Worm (Caenorhabditis elegans) whole organism, L1 larva: ENCODE measurements around the gene C39B10.4.
A peak's percentile ranks its signal among the peaks of the same experiment; 100 is the strongest.

Experiments
- aha-1 ChIP-seq: fragments of 150-350 bp; optimal IDR thresholded peaks from 2 replicates; lab custom pipeline; 2014; ENCODE audit warnings: missing biosample characterization, missing genetic modification characterization
- alr-1 ChIP-seq: fragments of 200-800 bp; sonication (Bioruptor generic); optimal IDR thresholded peaks from 2 replicates; lab custom pipeline; 2018; ENCODE audit warnings: borderline replicate concordance, mild to moderate bottlenecking, missing genetic modification characterization, missing compliant biosample characterization
- aly-2 ChIP-seq: fragments of 150-350 bp; optimal IDR thresholded peaks from 2 replicates; lab custom pipeline; 2014; ENCODE audit warnings: missing biosample characterization, missing genetic modification characterization
- blmp-1 ChIP-seq: fragments of 150-350 bp; optimal IDR thresholded peaks from 2 replicates; lab custom pipeline; 2014; ENCODE audit warnings: missing biosample characterization, missing genetic modification characterization
- ceh-8 ChIP-seq: fragments of 200-800 bp; sonication (Bioruptor generic); optimal IDR thresholded peaks from 2 replicates; lab custom pipeline; 2018; ENCODE audit warnings: mild to moderate bottlenecking, missing genetic modification characterization, moderate library complexity, missing compliant biosample characterization
- efl-1 ChIP-seq, 4 experiments: fragments of 150-350 bp; optimal IDR thresholded peaks in 3 of 4; peaks in 1 of 4; 1 replicate in 1 of 4; 2 replicates in 3 of 4; lab custom pipeline; 2014; ENCODE audit warnings: missing biosample characterization in 2 of 4, missing genetic modification characterization in 2 of 4, missing genetic modification reagents in 2 of 4
- elt-2 ChIP-seq: sonication (generic microtip); optimal IDR thresholded peaks from 2 replicates; lab custom pipeline; 2016; ENCODE audit warnings: missing genetic modification characterization, mild to moderate bottlenecking, inconsistent platforms, missing compliant biosample characterization, missing genetic modification reagents
- fkh-8 ChIP-seq: sonication (generic microtip); optimal IDR thresholded peaks from 2 replicates; lab custom pipeline; 2016; ENCODE audit warnings: mild to moderate bottlenecking, missing genetic modification characterization, missing compliant biosample characterization
- hpl-2 ChIP-seq: fragments of 150-350 bp; optimal IDR thresholded peaks from 2 replicates; lab custom pipeline; 2014; ENCODE audit warnings: missing biosample characterization, missing genetic modification reagents, missing genetic modification characterization
- irx-1 ChIP-seq: sonication (generic microtip); optimal IDR thresholded peaks from 2 replicates; lab custom pipeline; 2016; ENCODE audit warnings: missing genetic modification characterization, missing compliant biosample characterization
- lin-14 ChIP-seq: fragments of 200-800 bp; sonication (Bioruptor generic); optimal IDR thresholded peaks from 2 replicates; lab custom pipeline; 2018; ENCODE audit warnings: mild to moderate bottlenecking, missing genetic modification characterization, moderate library complexity, missing compliant biosample characterization
- lin-35 ChIP-seq, 2 experiments: fragments of 150-350 bp; optimal IDR thresholded peaks; 2 replicates each; lab custom pipeline; 2014; ENCODE audit warnings: missing biosample characterization in 2 of 2, missing genetic modification characterization in 2 of 2, missing genetic modification reagents in 2 of 2
- lir-3 ChIP-seq: sonication (generic microtip); optimal IDR thresholded peaks from 2 replicates; lab custom pipeline; 2016; ENCODE audit warnings: mild to moderate bottlenecking, missing genetic modification characterization, moderate library complexity, missing compliant biosample characterization; ENCODE audit not compliant: poor library complexity
- lsy-2 ChIP-seq, 2 experiments: fragments of 150-350 bp; optimal IDR thresholded peaks; 2 replicates each; lab custom pipeline; 2014; ENCODE audit warnings: missing biosample characterization in 2 of 2, missing genetic modification characterization in 2 of 2
- mdl-1 ChIP-seq, 2 experiments: fragments of 150-350 bp; optimal IDR thresholded peaks; 2 replicates each; lab custom pipeline; 2014 to 2017; ENCODE audit warnings: missing biosample characterization in 2 of 2, missing genetic modification characterization in 2 of 2, inconsistent platforms in 1 of 2
- mep-1 ChIP-seq: fragments of 150-350 bp; optimal IDR thresholded peaks from 2 replicates; lab custom pipeline; 2014; ENCODE audit warnings: missing biosample characterization, missing genetic modification characterization
- nhr-11 ChIP-seq: fragments of 150-350 bp; optimal IDR thresholded peaks from 2 replicates; lab custom pipeline; 2014; ENCODE audit warnings: missing biosample characterization, missing genetic modification characterization
- nhr-19 ChIP-seq: fragments of 200-800 bp; sonication (Bioruptor generic); conservative IDR thresholded peaks from 2 replicates; pipeline ENCODE4 v1.3.6; 2022; ENCODE audit warnings: missing genetic modification characterization, missing compliant biosample characterization
- nhr-20 ChIP-seq: sonication (generic microtip); optimal IDR thresholded peaks from 2 replicates; lab custom pipeline; 2016; ENCODE audit warnings: mild to moderate bottlenecking, missing genetic modification characterization, missing compliant biosample characterization
- nhr-237 ChIP-seq: fragments of 150-350 bp; optimal IDR thresholded peaks from 2 replicates; lab custom pipeline; 2014; ENCODE audit warnings: missing biosample characterization, missing genetic modification characterization
- nhr-47 ChIP-seq: sonication (generic microtip); optimal IDR thresholded peaks from 2 replicates; lab custom pipeline; 2016; ENCODE audit warnings: mild to moderate bottlenecking, missing genetic modification characterization, moderate library complexity, missing compliant biosample characterization
- nhr-71 ChIP-seq: sonication (generic microtip); optimal IDR thresholded peaks from 2 replicates; lab custom pipeline; 2016; ENCODE audit warnings: mild to moderate bottlenecking, missing genetic modification characterization, moderate library complexity, missing compliant biosample characterization
- nhr-77 ChIP-seq: fragments of 150-350 bp; optimal IDR thresholded peaks from 2 replicates; lab custom pipeline; 2014; ENCODE audit warnings: missing biosample characterization, missing genetic modification characterization
- nhr-90 ChIP-seq: sonication (generic microtip); optimal IDR thresholded peaks from 2 replicates; lab custom pipeline; 2016; ENCODE audit warnings: mild to moderate bottlenecking, missing genetic modification characterization, missing compliant biosample characterization; ENCODE audit not compliant: poor library complexity
- pag-3 ChIP-seq: sonication (generic microtip); optimal IDR thresholded peaks from 2 replicates; lab custom pipeline; 2017; ENCODE audit warnings: missing genetic modification characterization, mild to moderate bottlenecking, missing compliant biosample characterization, antibody characterized with exemption, borderline replicate concordance; ENCODE audit not compliant: insufficient read depth
- pqm-1 ChIP-seq: sonication (generic microtip); optimal IDR thresholded peaks from 3 replicates; lab custom pipeline; 2017; ENCODE audit warnings: missing biosample characterization, missing genetic modification characterization
- snu-23 ChIP-seq: sonication (generic microtip); optimal IDR thresholded peaks from 2 replicates; lab custom pipeline; 2016; ENCODE audit warnings: missing genetic modification characterization, missing compliant biosample characterization
- swsn-7 ChIP-seq: sonication (generic microtip); optimal IDR thresholded peaks from 2 replicates; lab custom pipeline; 2016; ENCODE audit warnings: missing genetic modification characterization, missing compliant biosample characterization
- tbx-2 ChIP-seq: sonication (generic microtip); optimal IDR thresholded peaks from 2 replicates; lab custom pipeline; 2016; ENCODE audit warnings: missing genetic modification characterization, missing compliant biosample characterization
- unc-98 ChIP-seq: fragments of 200-800 bp; sonication (Bioruptor generic); IDR thresholded peaks from 2 replicates; pipeline ENCODE4 v1.3.6; 2022; ENCODE audit warnings: missing genetic modification characterization, missing compliant biosample characterization
- vab-15 ChIP-seq: sonication (generic microtip); optimal IDR thresholded peaks from 2 replicates; lab custom pipeline; 2017; ENCODE audit warnings: missing genotype, mild to moderate bottlenecking, missing genetic modification characterization, missing compliant biosample characterization
- ztf-11 ChIP-seq, 2 experiments: sonication (generic microtip); optimal IDR thresholded peaks; 2 replicates each; lab custom pipeline; 2016 to 2017; ENCODE audit warnings: missing genetic modification characterization in 2 of 2, missing biosample characterization in 1 of 2, missing compliant biosample characterization in 1 of 2
- ztf-4 ChIP-seq: fragments of 150-350 bp; optimal IDR thresholded peaks from 2 replicates; lab custom pipeline; 2014; ENCODE audit warnings: missing biosample characterization, missing genetic modification characterization

Gene C39B10.4

ce11 chrX:10444705-10445104 is at the start of gene C39B10.4:
TSS of gene C39B10.4 (plus strand) at chrX:10445005.
- TF ChIP-seq blmp-1 (tag; lab: Kevin White, UChicago): no peak
- no peak for TF ChIP-seq irx-1 (tag; lab: Kevin White, UChicago)
- no peak for TF ChIP-seq pqm-1
- TF ChIP-seq vab-15 (tag; lab: Kevin White, UChicago): no peak
- TF ChIP-seq hpl-2 (GFP tag; lab: Kevin White, UChicago): no peak
- TF ChIP-seq ztf-4 (tag; lab: Kevin White, UChicago): no peak
- TF ChIP-seq nhr-237 (tag; lab: Kevin White, UChicago): no peak
- no peak for TF ChIP-seq tbx-2 (tag; lab: Kevin White, UChicago)
- TF ChIP-seq pag-3 (tag; lab: Kevin White, UChicago): no peak
- TF ChIP-seq nhr-20: no peak
- TF ChIP-seq fkh-8 (tag; lab: Kevin White, UChicago): no peak

- TF ChIP-seq mdl-1 (tag; optimal IDR thresholded peaks at IDR 0.05; lab: Kevin White, UChicago) (no peak), lir-3 (tag; lab: Kevin White, UChicago) (no peak), aha-1 (tag; lab: Kevin White, UChicago) (no peak), elt-2 (peak; percentile 48), lsy-2 (tag; optimal IDR thresholded peaks at IDR 0.05; lab: Kevin White, UChicago) (no peak), nhr-90 (tag; lab: Kevin White, UChicago) (no peak)
Observed at ce11 chrX:10395177-10395576, 49.6 kb upstream of the C39B10.4 start.

ce11 chrX:10395668-10396067 is 49.1 kb upstream of the C39B10.4 start:
- peak; percentile 47 for TF ChIP-seq blmp-1 (tag; lab: Kevin White, UChicago)
- no peak for TF ChIP-seq pag-3 (tag; lab: Kevin White, UChicago)
- no peak for TF ChIP-seq alr-1
- peak; percentile 61 for TF ChIP-seq lin-14 (GFP tag; lab: Kevin White, UChicago)
- TF ChIP-seq nhr-19 (GFP tag; lab: Robert Waterston, UW): 0 out of 2 replicates have a peak, but pooled peaks have one; percentile 6
- peak; percentile 6 for TF ChIP-seq nhr-71 (tag; lab: Kevin White, UChicago)
- peak; percentile 21 for TF ChIP-seq nhr-77 (tag; lab: Kevin White, UChicago)
- no peak for TF ChIP-seq nhr-47 (tag; lab: Kevin White, UChicago)
- TF ChIP-seq nhr-20: peak; percentile 45
- TF ChIP-seq ceh-8 (GFP tag; lab: Kevin White, UChicago): no peak
- TF ChIP-seq swsn-7: peak; percentile 3
- peak; percentile 10 for TF ChIP-seq snu-23
- TF ChIP-seq mep-1: peak; percentile 58
- TF ChIP-seq lin-35 (GFP tag; optimal IDR thresholded peaks at IDR 0.05; lab: Kevin White, UChicago): peak in 1 of 2 experiments; percentile 13
- peak in 1 of 2 experiments; percentile 26 for TF ChIP-seq ztf-11 (tag; optimal IDR thresholded peaks at IDR 0.05; lab: Kevin White, UChicago)

- TF ChIP-seq unc-98 (GFP tag; lab: Robert Waterston, UW): no peak
- peak; percentile 9 for TF ChIP-seq elt-2
- peak; percentile 54 for TF ChIP-seq lin-14 (GFP tag; lab: Kevin White, UChicago)
- TF ChIP-seq efl-1 (optimal IDR thresholded peaks at IDR 0.05; lab: Kevin White, UChicago): no peak
- TF ChIP-seq efl-1 (GFP tag; optimal IDR thresholded peaks at IDR 0.05 in 1 of 2; lab: Kevin White, UChicago): peak in 1 of 2 experiments; percentile 2
Observed at ce11 chrX:10396509-10397292, 48.1 kb upstream of the C39B10.4 start, which contains the start of gene pkn-1. TSS of gene pkn-1 (plus strand) at chrX:10397242.

- TF ChIP-seq nhr-11 (tag; lab: Kevin White, UChicago) (no peak), aly-2 (tag; lab: Kevin White, UChicago) (peak; percentile 6)
Observed at ce11 chrX:10401118-10401517, 43.7 kb upstream of the C39B10.4 start.
